Worm (Caenorhabditis elegans): Measurements from ENCODE around the gene wdr-5.2.

ce11 chrX:14366081-14366480 lies 16.2 kb downstream of the wdr-5.2 start:
- TF ChIP-seq aly-2 (tag; optimal IDR thresholded peaks at IDR 0.05), result no peak
- no peak for TF ChIP-seq ceh-16 (tag; optimal IDR thresholded peaks at IDR 0.05)
- TF ChIP-seq ama-1 (optimal IDR thresholded peaks at IDR 0.05), result no peak
- TF ChIP-seq lin-15B (tag; optimal IDR thresholded peaks at IDR 0.05), result no peak
